Worm (Caenorhabditis elegans) whole organism, mixed stage, embryonic: ENCODE results near the gene smvt-1.

Source experiments
- ceh-39 ChIP-seq: fragments of 150-350 bp; optimal IDR thresholded peaks from 2 replicates; lab custom pipeline; 2014; ENCODE audit warnings: missing biosample characterization, missing genetic modification characterization
- ceh-83 ChIP-seq: fragments of 200-800 bp; sonication (Bioruptor generic); optimal IDR thresholded peaks from 2 replicates; lab custom pipeline; 2018; ENCODE audit warnings: mild to moderate bottlenecking, missing genetic modification characterization, missing compliant biosample characterization
- cnd-1 ChIP-seq: fragments of 200-800 bp; sonication (Bioruptor generic); optimal IDR thresholded peaks from 2 replicates; lab custom pipeline; 2018; ENCODE audit warnings: mild to moderate bottlenecking, missing genetic modification characterization, missing compliant biosample characterization
- elt-3 ChIP-seq: fragments of 150-350 bp; optimal IDR thresholded peaks from 2 replicates; lab custom pipeline; 2014; ENCODE audit warnings: missing biosample characterization, missing genetic modification characterization
- lin-13 ChIP-seq: fragments of 150-350 bp; optimal IDR thresholded peaks from 2 replicates; lab custom pipeline; 2014; ENCODE audit warnings: missing biosample characterization, missing genetic modification characterization
- lsy-2 ChIP-seq: fragments of 150-350 bp; optimal IDR thresholded peaks from 2 replicates; lab custom pipeline; 2014; ENCODE audit warnings: missing biosample characterization, missing genetic modification characterization
- nhr-237 ChIP-seq: fragments of 150-350 bp; optimal IDR thresholded peaks from 2 replicates; lab custom pipeline; 2014; ENCODE audit warnings: missing biosample characterization, missing genetic modification characterization
- nhr-76 ChIP-seq: sonication (generic microtip); optimal IDR thresholded peaks from 2 replicates; lab custom pipeline; 2017; ENCODE audit warnings: missing biosample characterization, missing genetic modification characterization
- pha-4 ChIP-seq: fragments of 150-350 bp; optimal IDR thresholded peaks from 2 replicates; lab custom pipeline; 2018; ENCODE audit warnings: missing biosample characterization, missing genetic modification reagents, missing genetic modification characterization
- snpc-4 ChIP-seq: fragments of 150-350 bp; optimal IDR thresholded peaks from 2 replicates; lab custom pipeline; 2014; ENCODE audit warnings: missing biosample characterization, missing genetic modification characterization
- sptf-1 ChIP-seq: sonication (generic microtip); optimal IDR thresholded peaks from 2 replicates; lab custom pipeline; 2017; ENCODE audit warnings: mild to moderate bottlenecking, missing genetic modification characterization, moderate library complexity, missing compliant biosample characterization
- unc-39 ChIP-seq: fragments of 150-350 bp; optimal IDR thresholded peaks from 2 replicates; lab custom pipeline; 2014; ENCODE audit warnings: missing biosample characterization, missing genetic modification characterization
- unc-62 ChIP-seq: fragments of 150-350 bp; optimal IDR thresholded peaks from 2 replicates; lab custom pipeline; 2014; ENCODE audit warnings: missing biosample characterization, missing genetic modification reagents, missing genetic modification characterization

ce11 chrX:2549322-2549721, 538 bp upstream of the smvt-1 start:
- TF ChIP-seq pha-4 (tag; lab: Kevin White, UChicago), result peak; percentile 33
- TF ChIP-seq unc-39 (tag; lab: Kevin White, UChicago), result no peak
- peak; percentile 41 for TF ChIP-seq nhr-237
- no peak for TF ChIP-seq nhr-76
- TF ChIP-seq lin-13 (tag; lab: Kevin White, UChicago), result peak; percentile 16
- no peak for TF ChIP-seq lsy-2 (tag; lab: Kevin White, UChicago)
- TF ChIP-seq ceh-83 (GFP tag; lab: Kevin White, UChicago), result peak; percentile 95
- peak; percentile 93 for TF ChIP-seq cnd-1 (tag; lab: Kevin White, UChicago)
- no peak for TF ChIP-seq elt-3 (tag; lab: Kevin White, UChicago)
- peak; percentile 92 for TF ChIP-seq sptf-1 (tag; lab: Kevin White, UChicago)
- TF ChIP-seq unc-62 (GFP tag; lab: Kevin White, UChicago), result peak; percentile 59
- TF ChIP-seq ceh-39 (tag; lab: Kevin White, UChicago), result no peak
- no peak for TF ChIP-seq snpc-4
